Fruit fly (Drosophila melanogaster) whole organism, prepupa: Measurements from ENCODE around the gene CG15739.

ENCODE experiments used
- CG11762 ChIP-seq: fragments of 200-800 bp; sonication (Bioruptor generic); optimal IDR thresholded peaks from 3 replicates; lab custom pipeline; 2016; ENCODE audit warnings: missing biosample characterization, missing genetic modification characterization; ENCODE audit not compliant: insufficient read depth
- CG15336 ChIP-seq: fragments of 200-800 bp; sonication (Bioruptor generic); IDR thresholded peaks from 2 replicates; pipeline ENCODE4 v1.3.6; 2022; ENCODE audit warnings: missing biosample characterization, missing genetic modification characterization
- CG16779 ChIP-seq: fragments of 200-800 bp; sonication (Bioruptor generic); optimal IDR thresholded peaks from 3 replicates; lab custom pipeline; 2017; ENCODE audit warnings: missing biosample characterization, mild to moderate bottlenecking, missing genetic modification characterization
- CG31627 ChIP-seq: fragments of 200-800 bp; sonication (Bioruptor generic); optimal IDR thresholded peaks from 3 replicates; lab custom pipeline; 2016; ENCODE audit warnings: missing biosample characterization, missing genetic modification characterization
- CG4318 ChIP-seq: fragments of 200-800 bp; sonication (Bioruptor generic); optimal IDR thresholded peaks from 3 replicates; lab custom pipeline; 2017; ENCODE audit warnings: missing biosample characterization, mild to moderate bottlenecking, missing genetic modification characterization
- CG6163 ChIP-seq: fragments of 200-800 bp; sonication (Bioruptor generic); IDR thresholded peaks from 3 replicates; pipeline ENCODE4 v1.3.6; 2022; ENCODE audit warnings: missing biosample characterization, missing genetic modification characterization
- CG6276 ChIP-seq: fragments of 200-800 bp; sonication (Bioruptor generic); optimal IDR thresholded peaks from 2 replicates; lab custom pipeline; 2017; ENCODE audit warnings: missing biosample characterization, mild to moderate bottlenecking, missing genetic modification characterization
- CG6808 ChIP-seq: fragments of 200-800 bp; sonication (Bioruptor generic); optimal IDR thresholded peaks from 3 replicates; lab custom pipeline; 2017; ENCODE audit warnings: missing biosample characterization, missing genetic modification characterization, mild to moderate bottlenecking, moderate library complexity, missing genetic modification reagents
- CG6854 ChIP-seq: fragments of 200-800 bp; sonication (Bioruptor generic); optimal IDR thresholded peaks from 2 replicates; lab custom pipeline; 2017; ENCODE audit warnings: missing biosample characterization, mild to moderate bottlenecking, missing genetic modification characterization
- CG7368 ChIP-seq: fragments of 200-800 bp; sonication (Bioruptor generic); optimal IDR thresholded peaks from 3 replicates; lab custom pipeline; 2016; ENCODE audit warnings: missing biosample characterization, missing genetic modification characterization
- CG8119 ChIP-seq: fragments of 200-800 bp; sonication (Bioruptor generic); IDR thresholded peaks from 3 replicates; pipeline ENCODE4 v1.3.6; 2022; ENCODE audit warnings: missing biosample characterization, missing genetic modification characterization
- CG8632 ChIP-seq: fragments of 200-800 bp; sonication (Bioruptor generic); optimal IDR thresholded peaks from 3 replicates; lab custom pipeline; 2016; ENCODE audit warnings: missing biosample characterization, missing genetic modification characterization
- Eip78C ChIP-seq: fragments of 200-800 bp; sonication (Bioruptor generic); peaks from one replicate; lab custom pipeline; 2016; ENCODE audit warnings: missing biosample characterization, missing genetic modification characterization
- Eip93F ChIP-seq: fragments of 200-800 bp; sonication (Bioruptor generic); optimal IDR thresholded peaks from 2 replicates; lab custom pipeline; 2016; ENCODE audit warnings: missing biosample characterization, mild to moderate bottlenecking, missing genetic modification characterization
- Ets96B ChIP-seq: fragments of 200-800 bp; optimal IDR thresholded peaks from 2 replicates; lab custom pipeline; 2019; ENCODE audit warnings: missing biosample characterization, mild to moderate bottlenecking, missing genetic modification characterization, moderate library complexity
- Gug ChIP-seq: fragments of 200-800 bp; sonication (Bioruptor generic); IDR thresholded peaks from 2 replicates; pipeline ENCODE4 v1.3.6; 2022; ENCODE audit warnings: missing biosample characterization, missing genetic modification characterization
- Hr38 ChIP-seq: sonication (Bioruptor generic); optimal IDR thresholded peaks from 2 replicates; lab custom pipeline; 2016; ENCODE audit warnings: missing biosample characterization, missing genetic modification characterization
- Hr39 ChIP-seq: fragments of 200-800 bp; sonication (Bioruptor generic); optimal IDR thresholded peaks from 2 replicates; lab custom pipeline; 2016; ENCODE audit warnings: missing biosample characterization, missing genetic modification characterization
- Hr4 ChIP-seq: fragments of 200-800 bp; sonication (Bioruptor generic); optimal IDR thresholded peaks from 3 replicates; lab custom pipeline; 2016; ENCODE audit warnings: missing biosample characterization, missing genetic modification characterization
- Met ChIP-seq: fragments of 200-800 bp; sonication (Bioruptor generic); optimal IDR thresholded peaks from 3 replicates; lab custom pipeline; 2016; ENCODE audit warnings: missing biosample characterization, missing genetic modification characterization
- OdsH ChIP-seq: fragments of 200-800 bp; sonication (Bioruptor generic); optimal IDR thresholded peaks from 3 replicates; lab custom pipeline; 2016; ENCODE audit warnings: missing biosample characterization, missing genetic modification characterization
- Sox102F ChIP-seq: fragments of 200-800 bp; sonication (Bioruptor generic); optimal IDR thresholded peaks from 2 replicates; lab custom pipeline; 2016; ENCODE audit warnings: missing biosample characterization, mild to moderate bottlenecking, missing genetic modification characterization
- Sox14 ChIP-seq: fragments of 200-800 bp; sonication (Bioruptor generic); optimal IDR thresholded peaks from 3 replicates; lab custom pipeline; 2016; ENCODE audit warnings: missing biosample characterization, missing genetic modification characterization
- Sox15 ChIP-seq: fragments of 200-800 bp; sonication (Bioruptor generic); optimal IDR thresholded peaks from 3 replicates; lab custom pipeline; 2016; ENCODE audit warnings: missing biosample characterization, missing genetic modification characterization
- achi ChIP-seq: fragments of 200-800 bp; sonication (Bioruptor generic); optimal IDR thresholded peaks from 3 replicates; lab custom pipeline; 2016; ENCODE audit warnings: missing biosample characterization, missing genetic modification characterization
- eg ChIP-seq: fragments of 200-800 bp; sonication (Bioruptor generic); IDR thresholded peaks from 3 replicates; pipeline ENCODE4 v1.3.6; 2022; ENCODE audit warnings: missing biosample characterization, missing genetic modification characterization
- esn ChIP-seq: fragments of 200-800 bp; sonication (Bioruptor generic); optimal IDR thresholded peaks from 2 replicates; lab custom pipeline; 2016; ENCODE audit warnings: missing biosample characterization, mild to moderate bottlenecking, missing genetic modification characterization, moderate library complexity
- fd85E ChIP-seq: fragments of 200-800 bp; sonication (Bioruptor generic); optimal IDR thresholded peaks from 3 replicates; lab custom pipeline; 2016; ENCODE audit warnings: missing biosample characterization, missing genetic modification characterization
- fkh ChIP-seq: fragments of 200-800 bp; sonication (Bioruptor generic); optimal IDR thresholded peaks from 3 replicates; lab custom pipeline; 2017; ENCODE audit warnings: missing biosample characterization, mild to moderate bottlenecking, missing genetic modification characterization, moderate library complexity
- net ChIP-seq: fragments of 200-800 bp; sonication (Bioruptor generic); optimal IDR thresholded peaks from 3 replicates; lab custom pipeline; 2016; ENCODE audit warnings: missing biosample characterization, missing genetic modification characterization
- pdm3 ChIP-seq: fragments of 200-800 bp; sonication (Bioruptor generic); optimal IDR thresholded peaks from 3 replicates; lab custom pipeline; 2016; ENCODE audit warnings: missing biosample characterization, missing genetic modification characterization
- salr ChIP-seq, 2 experiments: fragments of 200-800 bp; sonication (Bioruptor generic); optimal IDR thresholded peaks; 3 replicates each; lab custom pipeline; 2016 to 2018; ENCODE audit warnings: missing biosample characterization in 2 of 2, missing genetic modification characterization in 2 of 2, mild to moderate bottlenecking in 1 of 2
- spab ChIP-seq: fragments of 200-800 bp; sonication (Bioruptor generic); optimal IDR thresholded peaks from 2 replicates; lab custom pipeline; 2017; ENCODE audit warnings: missing biosample characterization, mild to moderate bottlenecking, missing genetic modification characterization, missing genetic modification reagents
- svp ChIP-seq: fragments of 200-800 bp; sonication (Bioruptor generic); peaks from one replicate; lab custom pipeline; 2016; ENCODE audit warnings: missing biosample characterization, missing genetic modification characterization
- topi ChIP-seq: fragments of 200-800 bp; sonication (Bioruptor generic); optimal IDR thresholded peaks from 3 replicates; lab custom pipeline; 2016; ENCODE audit warnings: missing biosample characterization, missing genetic modification characterization
- vri ChIP-seq: fragments of 200-800 bp; sonication (Bioruptor generic); optimal IDR thresholded peaks from 3 replicates; lab custom pipeline; 2016; ENCODE audit warnings: missing biosample characterization, mild to moderate bottlenecking, missing genetic modification characterization

The CG15739 gene

DNA sequence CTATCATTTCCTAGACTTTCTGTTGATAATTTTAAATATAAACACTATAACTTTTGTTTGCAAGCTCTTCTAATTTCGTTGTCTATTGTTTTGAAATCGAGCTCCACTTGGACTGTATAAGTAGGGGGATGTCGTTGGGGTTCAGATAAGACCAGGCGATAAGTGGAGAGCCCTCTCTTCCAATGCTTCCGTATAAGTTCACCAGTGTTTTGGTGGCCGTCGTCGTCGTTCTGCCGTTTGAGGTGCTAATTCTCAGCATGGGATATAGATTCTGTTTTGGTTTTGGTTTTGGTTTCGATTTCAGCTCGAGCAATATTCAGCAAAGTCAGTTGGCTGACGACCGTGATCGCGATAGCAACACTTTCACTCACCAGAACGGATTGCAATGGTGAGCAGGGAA lies at the start of gene CG15739:
CG15739 (plus strand) TSS at position 204 of the 400 bp plus-strand sequence.
- TF ChIP-seq svp (GFP tag; lab: Kevin White, UChicago) (no peak), CG7368 (no peak), OdsH (GFP tag; lab: Kevin White, UChicago) (no peak), CG6163 (GFP tag; lab: Robert Waterston, UW) (no peak), achi (GFP tag; lab: Kevin White, UChicago) (no peak), Eip93F (no peak), Met (GFP tag; lab: Kevin White, UChicago) (no peak), vri (GFP tag; lab: Kevin White, UChicago) (no peak)

DNA sequence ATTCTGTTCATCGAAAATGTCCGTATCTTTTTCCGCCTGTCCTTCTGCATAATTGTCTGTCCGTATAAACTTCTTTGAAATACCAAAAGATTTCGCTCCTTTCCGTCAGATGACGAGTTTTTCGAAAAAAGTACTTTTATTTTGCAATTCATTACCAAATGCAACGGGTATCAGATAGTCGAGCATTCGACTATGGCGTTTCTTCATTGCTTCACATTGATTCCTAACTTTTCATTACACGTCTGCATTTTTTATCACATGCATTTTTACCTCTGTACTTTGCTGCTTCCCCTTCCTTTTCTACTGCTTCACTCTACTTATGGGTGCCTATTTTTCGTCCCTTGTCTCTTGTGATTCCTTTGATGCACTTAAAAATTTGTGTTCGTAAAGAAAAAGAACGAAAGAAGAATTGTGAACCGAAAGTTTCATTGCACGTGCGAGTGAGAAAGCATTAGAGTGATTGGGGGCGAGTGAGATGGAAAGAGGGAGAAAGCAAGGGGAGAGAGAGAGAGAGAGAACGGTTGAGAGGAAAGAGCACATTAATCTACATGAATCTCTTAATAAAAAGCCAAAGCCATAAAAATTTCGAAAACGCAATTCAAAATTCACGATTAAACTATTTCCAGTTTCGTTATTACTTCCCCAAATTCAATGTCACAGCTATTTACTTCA lies 44.6 kb upstream of the CG15739 start:
- no peak for TF ChIP-seq CG6276
- TF ChIP-seq, all 60 proteins: peak for 0

DNA sequence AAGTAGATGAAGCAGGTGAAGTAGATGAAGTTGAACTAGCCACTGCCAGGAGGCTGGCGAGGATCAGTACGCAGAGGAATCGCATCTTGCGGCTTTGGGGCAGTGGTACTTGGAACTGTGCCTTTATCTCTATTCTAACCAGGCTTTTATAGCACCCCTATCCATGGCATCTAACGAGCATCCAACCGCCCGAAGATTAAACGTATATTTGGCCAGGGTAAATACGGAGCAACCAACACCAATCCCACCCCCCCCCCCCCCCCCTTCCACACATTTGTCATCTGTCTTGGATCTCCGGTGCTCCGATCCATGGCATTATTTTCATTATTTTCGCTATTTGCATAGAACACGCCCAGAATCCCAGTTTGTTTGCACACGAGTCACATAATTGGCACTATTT lies 35.2 kb upstream of the CG15739 start, which contains the start of gene CG15741:
CG15741 (minus strand) TSS at position 101 of the 400 bp plus-strand sequence.
- TF ChIP-seq CG16779 (no peak), CG15336 (GFP tag; lab: Robert Waterston, UW) (no peak), CG6276 (no peak), eg (GFP tag; lab: Robert Waterston, UW) (no peak), Gug (no peak), achi (GFP tag; lab: Kevin White, UChicago) (no peak), pdm3 (GFP tag; lab: Kevin White, UChicago) (no peak), OdsH (GFP tag; lab: Kevin White, UChicago) (no peak), CG6808 (GFP tag; lab: Kevin White, UChicago) (no peak), vri (GFP tag; lab: Kevin White, UChicago) (no peak), svp (GFP tag; lab: Kevin White, UChicago) (no peak)
- TF ChIP-seq, all 60 proteins: peak for 0

DNA sequence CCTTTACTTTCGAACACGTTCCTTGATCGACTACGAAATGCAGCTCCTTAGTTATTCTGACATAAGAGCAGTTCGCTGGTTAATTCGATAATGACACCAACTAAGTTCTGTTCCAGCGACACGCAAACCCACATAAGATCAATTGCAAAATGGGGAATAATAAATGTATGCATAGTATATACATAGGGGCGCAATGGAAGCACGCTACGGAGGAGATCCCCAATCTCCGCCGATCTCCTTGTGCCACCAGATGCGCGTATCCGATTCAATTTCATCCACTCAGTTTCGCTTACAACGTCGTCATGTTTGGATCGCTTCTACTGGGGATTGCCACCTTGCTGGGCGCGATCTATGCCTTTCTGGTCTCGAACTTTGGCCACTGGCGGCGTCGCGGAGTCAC lies 33.8 kb upstream of the CG15739 start, which contains the start of gene Cyp28c1:
Cyp28c1 (plus strand) TSS at position 301 of the 400 bp plus-strand sequence.
- TF ChIP-seq Met (GFP tag; lab: Kevin White, UChicago) (no peak), esn (GFP tag; lab: Kevin White, UChicago) (no peak), pdm3 (GFP tag; lab: Kevin White, UChicago) (no peak), topi (GFP tag; lab: Kevin White, UChicago) (no peak), salr (GFP tag; optimal IDR thresholded peaks at IDR 0.05; lab: Kevin White, UChicago) (no peak), CG6854 (GFP tag; lab: Kevin White, UChicago) (no peak), CG6276 (no peak), net (GFP tag; lab: Kevin White, UChicago) (no peak), vri (GFP tag; lab: Kevin White, UChicago) (no peak), CG7368 (no peak), CG11762 (no peak), Eip93F (no peak), Eip78C (GFP tag; lab: Kevin White, UChicago) (no peak), Hr38 (GFP tag; lab: Kevin White, UChicago) (no peak), Ets96B (no peak), Sox15 (GFP tag; lab: Kevin White, UChicago) (no peak)
- TF ChIP-seq, all 60 proteins: peak for 0

DNA sequence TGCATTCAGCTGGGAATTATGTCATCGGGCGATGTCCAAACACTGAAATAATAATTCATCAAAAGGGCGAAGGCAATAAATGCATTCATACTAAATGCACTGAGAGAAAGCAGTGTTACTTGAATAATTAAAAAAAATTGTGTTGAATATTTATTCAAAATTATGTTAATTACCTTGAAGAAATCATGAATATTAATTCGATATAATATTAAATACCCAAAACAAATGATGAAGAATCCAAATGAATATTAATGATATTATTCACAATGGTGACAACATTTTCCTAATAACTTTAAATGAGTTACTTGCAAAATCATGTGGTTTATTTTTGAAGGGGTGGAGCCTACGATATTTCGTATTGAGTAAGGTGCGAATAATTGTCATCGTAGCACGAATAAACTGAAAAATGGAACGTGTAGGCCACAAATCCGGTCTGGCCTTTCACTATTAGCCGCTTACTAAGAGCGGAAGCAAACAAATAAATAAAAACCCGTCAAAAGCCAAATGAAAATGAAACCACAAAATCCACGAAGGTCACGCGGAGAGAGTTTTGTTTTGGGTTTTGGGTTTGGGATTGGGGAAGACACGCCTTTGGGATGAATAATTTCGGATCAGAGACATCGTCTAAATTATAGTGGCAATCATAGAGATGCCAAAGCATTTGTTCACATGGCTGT lies 31.3 kb upstream of the CG15739 start:
- TF ChIP-seq Eip78C (GFP tag; lab: Kevin White, UChicago) (peak; percentile 14), fkh (GFP tag; lab: Kevin White, UChicago) (no peak)

DNA sequence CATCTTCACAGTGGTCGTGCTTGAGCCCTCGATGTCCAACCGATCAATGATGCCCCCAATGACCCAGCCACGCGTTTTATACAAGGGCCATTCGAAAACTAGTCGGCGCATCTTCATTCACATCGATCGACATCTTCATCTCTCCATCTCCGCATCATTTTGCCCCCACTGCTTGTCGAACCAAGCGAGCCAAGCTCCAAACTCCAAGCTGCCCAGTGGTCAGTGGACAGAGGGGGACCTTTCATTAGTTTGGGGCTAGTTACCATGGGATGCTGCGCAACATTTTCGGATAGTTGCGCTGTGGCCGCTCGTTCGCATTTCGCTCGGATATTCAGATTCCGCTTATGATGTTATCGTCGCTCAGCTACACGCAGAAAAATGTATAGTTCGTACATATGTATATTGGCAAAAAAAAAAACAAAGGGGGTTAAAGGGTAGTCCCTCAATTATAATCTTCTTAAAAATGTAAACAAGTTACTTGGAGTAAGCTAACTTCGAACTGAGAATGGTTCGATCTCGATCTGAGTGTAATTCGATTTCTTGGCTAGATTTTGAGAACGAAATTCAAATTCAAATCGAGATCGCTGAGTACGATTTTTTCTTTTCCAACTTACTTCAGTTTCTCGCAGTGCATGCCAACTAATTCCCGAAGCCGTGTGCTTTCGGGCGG lies 26.9 kb upstream of the CG15739 start, which contains the start of gene CG15740:
CG15740 (minus strand) TSS at position 51 of the 670 bp plus-strand sequence.
- TF ChIP-seq fd85E, result no peak
- no peak for TF ChIP-seq CG4318
- no peak for TF ChIP-seq Sox14
- no peak for TF ChIP-seq CG6276
- no peak for TF ChIP-seq salr (GFP tag; optimal IDR thresholded peaks at IDR 0.05; lab: Kevin White, UChicago)
- TF ChIP-seq Sox102F, result no peak
- TF ChIP-seq CG6163 (GFP tag; lab: Robert Waterston, UW), result 0 out of 3 replicates have a peak, but pooled peaks have one; percentile 24
- peak; percentile 4 for TF ChIP-seq Hr4 (GFP tag; lab: Kevin White, UChicago)
- peak; percentile 1 for TF ChIP-seq OdsH (GFP tag; lab: Kevin White, UChicago)
- no peak for TF ChIP-seq fkh (GFP tag; lab: Kevin White, UChicago)
- no peak for TF ChIP-seq Met (GFP tag; lab: Kevin White, UChicago)
- TF ChIP-seq Eip93F, result no peak
- TF ChIP-seq CG6854 (GFP tag; lab: Kevin White, UChicago), result no peak
- no peak for TF ChIP-seq CG8632 (GFP tag; lab: Kevin White, UChicago)
- no peak for TF ChIP-seq CG31627
- TF ChIP-seq CG11762, result no peak
- no peak for TF ChIP-seq spab (GFP tag; lab: Kevin White, UChicago)
- no peak for TF ChIP-seq CG8119 (GFP tag; lab: Robert Waterston, UW)
- no peak for TF ChIP-seq Hr39
